Worm (Caenorhabditis elegans) whole organism, L4 larva: ENCODE measurements around the gene C26B9.5.
A peak's percentile ranks its signal among the peaks of the same experiment; 100 is the strongest.

Experiments
- F10B5.3 ChIP-seq: sonication (generic microtip); optimal IDR thresholded peaks from 2 replicates; lab custom pipeline; 2016; ENCODE audit warnings: mild to moderate bottlenecking, missing genetic modification characterization, missing compliant biosample characterization
- F26F4.8 ChIP-seq: fragments of 200-800 bp; sonication (Bioruptor generic); conservative IDR thresholded peaks from 2 replicates; pipeline ENCODE4 v1.3.6; 2022; ENCODE audit warnings: missing genetic modification characterization, missing compliant biosample characterization
- F37D6.2 ChIP-seq: sonication (generic microtip); optimal IDR thresholded peaks from 2 replicates; lab custom pipeline; 2016; ENCODE audit warnings: mild to moderate bottlenecking, missing genetic modification characterization, missing compliant biosample characterization
- F49E8.2 ChIP-seq: sonication (generic microtip); optimal IDR thresholded peaks from 2 replicates; lab custom pipeline; 2016; ENCODE audit warnings: missing compliant biosample characterization, mild to moderate bottlenecking, missing genetic modification characterization, borderline replicate concordance
- Y105C5A.15 ChIP-seq: fragments of 200-800 bp; sonication (Bioruptor generic); IDR thresholded peaks from 2 replicates; pipeline ENCODE4 v1.3.6; 2022; ENCODE audit warnings: missing genetic modification characterization, missing compliant biosample characterization
- Y75B8A.6 ChIP-seq: fragments of 200-800 bp; sonication (Bioruptor generic); IDR thresholded peaks from 2 replicates; pipeline ENCODE4 v1.3.6; 2022; ENCODE audit warnings: missing genetic modification reagents, missing genetic modification characterization, missing compliant biosample characterization
- ZK546.5 ChIP-seq, 2 experiments: sonication (generic microtip); optimal IDR thresholded peaks; 2 replicates each; lab custom pipeline; 2017; ENCODE audit warnings: missing biosample characterization in 2 of 2, missing genetic modification characterization in 2 of 2
- aha-1 ChIP-seq: fragments of 150-350 bp; peaks from one replicate; lab custom pipeline; 2014; ENCODE audit warnings: missing biosample characterization, missing genetic modification characterization
- aly-2 ChIP-seq: sonication (generic microtip); optimal IDR thresholded peaks from 2 replicates; lab custom pipeline; 2018; ENCODE audit warnings: missing biosample characterization, missing genetic modification characterization
- ama-1 ChIP-seq: fragments of 150-350 bp; optimal IDR thresholded peaks from 2 replicates; lab custom pipeline; 2014; ENCODE audit warnings: inconsistent platforms, mixed read lengths
- ctbp-1 ChIP-seq: fragments of 200-800 bp; sonication (Bioruptor generic); IDR thresholded peaks from 2 replicates; pipeline ENCODE4 v1.3.6; 2022; ENCODE audit warnings: missing genetic modification reagents, missing genetic modification characterization, missing compliant biosample characterization
- daf-12 ChIP-seq: fragments of 150-350 bp; optimal IDR thresholded peaks from 2 replicates; lab custom pipeline; 2014; ENCODE audit warnings: missing biosample characterization, missing genetic modification reagents, missing genetic modification characterization
- daf-19 ChIP-seq: fragments of 200-800 bp; sonication (Bioruptor generic); conservative IDR thresholded peaks from 2 replicates; pipeline ENCODE4 v1.3.6; 2022; ENCODE audit warnings: missing genetic modification characterization, missing compliant biosample characterization
- dmd-9 ChIP-seq: fragments of 200-800 bp; sonication (Bioruptor generic); IDR thresholded peaks from 2 replicates; pipeline ENCODE4 v1.3.6; 2022; ENCODE audit warnings: missing genetic modification reagents, missing genetic modification characterization, missing compliant biosample characterization
- duxl-1 ChIP-seq: sonication (generic microtip); optimal IDR thresholded peaks from 2 replicates; lab custom pipeline; 2016; ENCODE audit warnings: mild to moderate bottlenecking, missing genetic modification characterization, moderate library complexity, missing compliant biosample characterization; ENCODE audit not compliant: poor library complexity
- egl-27 ChIP-seq: sonication (generic microtip); optimal IDR thresholded peaks from 3 replicates; lab custom pipeline; 2017; ENCODE audit warnings: missing biosample characterization, missing genetic modification reagents, missing genetic modification characterization
- fkh-10 ChIP-seq: fragments of 150-350 bp; optimal IDR thresholded peaks from 2 replicates; lab custom pipeline; 2014; ENCODE audit warnings: missing biosample characterization, missing genetic modification reagents, missing genetic modification characterization
- hif-1 ChIP-seq, 2 experiments: sonication (generic microtip); optimal IDR thresholded peaks; 2 replicates each; lab custom pipeline; 2016 to 2017; ENCODE audit warnings: missing compliant biosample characterization in 2 of 2, missing genetic modification characterization in 2 of 2, missing genetic modification reagents in 2 of 2, missing genotype in 2 of 2, mild to moderate bottlenecking in 1 of 2
- hlh-11 ChIP-seq: fragments of 200-800 bp; sonication (Bioruptor generic); optimal IDR thresholded peaks from 2 replicates; lab custom pipeline; 2018; ENCODE audit warnings: mild to moderate bottlenecking, missing genetic modification characterization, missing compliant biosample characterization
- hlh-30 ChIP-seq: sonication (generic microtip); optimal IDR thresholded peaks from 2 replicates; lab custom pipeline; 2017; ENCODE audit warnings: antibody characterized with exemption, mild to moderate bottlenecking, missing genetic modification characterization, missing compliant biosample characterization; ENCODE audit not compliant: insufficient read depth
- lin-1 ChIP-seq: fragments of 200-800 bp; sonication (Bioruptor generic); IDR thresholded peaks from 2 replicates; pipeline ENCODE4 v1.3.6; 2022; ENCODE audit warnings: missing genetic modification reagents, missing genetic modification characterization, missing compliant biosample characterization
- lin-15B ChIP-seq: fragments of 150-350 bp; sonication (generic microtip); optimal IDR thresholded peaks from 3 replicates; lab custom pipeline; 2014; ENCODE audit warnings: missing biosample characterization, missing genetic modification characterization
- lir-3 ChIP-seq: sonication (generic microtip); optimal IDR thresholded peaks from 2 replicates; lab custom pipeline; 2016; ENCODE audit warnings: mild to moderate bottlenecking, missing genetic modification characterization, missing compliant biosample characterization
- mdt-29 ChIP-seq: fragments of 200-800 bp; sonication (Bioruptor generic); IDR thresholded peaks from 2 replicates; pipeline ENCODE4 v1.3.6; 2022; ENCODE audit warnings: missing genetic modification reagents, missing genetic modification characterization, missing compliant biosample characterization
- mxl-2 ChIP-seq: fragments of 200-800 bp; sonication (Bioruptor generic); conservative IDR thresholded peaks from 2 replicates; pipeline ENCODE4 v1.3.6; 2022; ENCODE audit warnings: missing genetic modification reagents, missing genetic modification characterization, missing compliant biosample characterization
- mxl-3 ChIP-seq: fragments of 200-800 bp; sonication (Bioruptor generic); optimal IDR thresholded peaks from 2 replicates; lab custom pipeline; 2018; ENCODE audit warnings: mild to moderate bottlenecking, missing genetic modification characterization, missing compliant biosample characterization
- nhr-111 ChIP-seq: fragments of 200-800 bp; sonication (Bioruptor generic); optimal IDR thresholded peaks from 2 replicates; lab custom pipeline; 2018; ENCODE audit warnings: mild to moderate bottlenecking, missing genetic modification characterization, missing compliant biosample characterization
- nhr-237 ChIP-seq: sonication (generic microtip); optimal IDR thresholded peaks from 2 replicates; lab custom pipeline; 2017; ENCODE audit warnings: missing biosample characterization, missing genetic modification characterization
- nhr-28 ChIP-seq: fragments of 150-350 bp; optimal IDR thresholded peaks from 2 replicates; lab custom pipeline; 2014; ENCODE audit warnings: missing biosample characterization, missing genetic modification characterization
- nhr-6 ChIP-seq: fragments of 150-350 bp; optimal IDR thresholded peaks from 2 replicates; lab custom pipeline; 2014; ENCODE audit warnings: missing biosample characterization, missing genetic modification characterization
- nhr-77 ChIP-seq: fragments of 150-350 bp; optimal IDR thresholded peaks from 2 replicates; lab custom pipeline; 2014; ENCODE audit warnings: missing biosample characterization, missing genetic modification characterization
- sdz-12 ChIP-seq: fragments of 200-800 bp; sonication (Bioruptor generic); optimal IDR thresholded peaks from 2 replicates; lab custom pipeline; 2018; ENCODE audit warnings: mild to moderate bottlenecking, missing genetic modification characterization, missing compliant biosample characterization
- set-16 ChIP-seq: fragments of 200-800 bp; sonication (Bioruptor generic); IDR thresholded peaks from 2 replicates; pipeline ENCODE4 v1.3.6; 2022; ENCODE audit warnings: missing genetic modification reagents, missing genetic modification characterization, missing compliant biosample characterization
- tag-97 ChIP-seq: fragments of 200-800 bp; sonication (Bioruptor generic); IDR thresholded peaks from 2 replicates; pipeline ENCODE4 v1.3.6; 2022; ENCODE audit warnings: missing genetic modification characterization, missing compliant biosample characterization
- tra-1 ChIP-seq: fragments of 200-800 bp; sonication (Bioruptor generic); IDR thresholded peaks from 2 replicates; pipeline ENCODE4 v1.3.6; 2022; ENCODE audit warnings: missing genetic modification reagents, missing genetic modification characterization, missing compliant biosample characterization
- unc-62 ChIP-seq, 3 experiments: fragments of 150-350 bp in 1 of 3; sonication (generic microtip); optimal IDR thresholded peaks in 2 of 3; peaks in 1 of 3; 1 replicate in 1 of 3; 2 replicates in 2 of 3; lab custom pipeline; 2014 to 2017; ENCODE audit warnings: missing biosample characterization in 3 of 3, missing genetic modification characterization in 3 of 3, missing genetic modification reagents in 3 of 3, missing genotype in 1 of 3

The C26B9.5 gene

ce11 chrX:5319214-5319838, 10.0 kb upstream of the C26B9.5 start (continued):
- TF ChIP-seq lin-15B: no peak
- peak; percentile 98 for TF ChIP-seq aha-1 (tag; lab: Kevin White, UChicago)
- no peak for TF ChIP-seq tag-97 (GFP tag; lab: Robert Waterston, UW)
- TF ChIP-seq fkh-10: no peak
- no peak for TF ChIP-seq aly-2 (tag; lab: Kevin White, UChicago)
- 0 out of 2 replicates have a peak, but pooled peaks have one; percentile 31 for TF ChIP-seq tra-1 (GFP tag; lab: Robert Waterston, UW)

- no peak for TF ChIP-seq daf-12 (tag; lab: Kevin White, UChicago)
- no peak for TF ChIP-seq F10B5.3 (tag; lab: Kevin White, UChicago)
- TF ChIP-seq nhr-28 (tag; lab: Kevin White, UChicago): no peak
- TF ChIP-seq ZK546.5 (tag; optimal IDR thresholded peaks at IDR 0.05; lab: Kevin White, UChicago): no peak
- no peak for TF ChIP-seq nhr-6 (tag; lab: Kevin White, UChicago)
- TF ChIP-seq Y75B8A.6: no peak
- no peak for TF ChIP-seq dmd-9 (GFP tag; lab: Robert Waterston, UW)
- no peak for TF ChIP-seq hif-1 (tag; optimal IDR thresholded peaks at IDR 0.05; lab: Kevin White, UChicago)
- TF ChIP-seq mdt-29 (GFP tag; lab: Robert Waterston, UW): no peak
- TF ChIP-seq lir-3 (tag; lab: Kevin White, UChicago): no peak
- no peak for TF ChIP-seq nhr-237 (tag; lab: Kevin White, UChicago)
- TF ChIP-seq ama-1 (lab: Kevin White, UChicago): no peak
Measured at ce11 chrX:5321563-5321962, 7.7 kb upstream of the C26B9.5 start.

DNA sequence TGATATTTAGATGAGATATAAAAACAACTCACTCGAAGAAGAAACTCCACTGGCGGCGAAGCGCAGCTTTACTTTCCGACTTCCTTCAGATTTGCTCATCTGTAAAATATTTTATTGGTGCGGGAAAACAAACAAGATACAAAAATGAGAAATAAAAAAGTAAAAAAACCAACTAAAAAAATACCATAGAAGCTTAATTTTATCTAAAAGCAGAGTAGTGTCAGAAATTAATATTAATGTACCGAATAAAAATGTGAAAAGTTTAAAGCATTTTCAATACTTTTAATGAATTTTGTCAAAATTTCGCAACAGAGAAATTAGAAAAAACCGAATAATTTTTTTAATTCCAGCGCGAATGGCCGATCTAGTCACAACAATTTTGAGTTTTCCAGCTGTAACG, 6.0 kb upstream of the C26B9.5 start, which contains the start of gene sto-2:
Gene sto-2, minus strand, starts transcription at position 101 of the 400 bp plus-strand sequence.
- no peak for TF ChIP-seq daf-19 (GFP tag; lab: Robert Waterston, UW)
- TF ChIP-seq mxl-3: no peak
- TF ChIP-seq lir-3 (tag; lab: Kevin White, UChicago): no peak
- no peak for TF ChIP-seq aha-1 (tag; lab: Kevin White, UChicago)
- TF ChIP-seq lin-1: no peak
- no peak for TF ChIP-seq nhr-77 (tag; lab: Kevin White, UChicago)
- TF ChIP-seq sdz-12 (GFP tag; lab: Kevin White, UChicago): no peak
- no peak for TF ChIP-seq nhr-111
- no peak for TF ChIP-seq F26F4.8 (GFP tag; lab: Robert Waterston, UW)
- no peak for TF ChIP-seq Y105C5A.15
- TF ChIP-seq set-16: no peak
- TF ChIP-seq egl-27 (tag; lab: Kevin White, UChicago): no peak
- no peak for TF ChIP-seq tag-97 (GFP tag; lab: Robert Waterston, UW)
- TF ChIP-seq F49E8.2 (tag; lab: Kevin White, UChicago): no peak
- no peak for TF ChIP-seq F37D6.2 (tag; lab: Kevin White, UChicago)
- TF ChIP-seq, all 104 proteins: peak for 0

DNA sequence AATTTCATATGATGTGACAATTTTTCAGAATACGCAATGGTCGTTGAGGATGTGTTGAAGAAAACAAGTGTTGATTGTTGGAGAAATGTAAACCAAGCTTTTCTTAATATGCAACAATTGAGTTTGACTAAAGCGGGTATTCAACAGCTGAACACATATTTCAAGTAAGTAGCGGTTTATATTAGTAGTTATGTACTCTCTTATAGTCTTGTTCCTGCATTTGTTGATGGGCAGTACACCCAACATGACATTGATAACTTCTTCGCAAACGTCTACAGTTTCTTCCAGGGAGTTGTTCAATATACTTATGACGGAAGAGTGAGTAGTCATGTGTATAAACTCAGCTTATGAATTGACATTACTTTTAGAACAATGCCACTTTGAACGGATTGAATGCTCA, 1.5 kb downstream of the C26B9.5 start:
- TF ChIP-seq hlh-30 (tag; lab: Kevin White, UChicago) (no peak), duxl-1 (tag; lab: Kevin White, UChicago) (no peak), hlh-11 (tag; lab: Kevin White, UChicago) (no peak), ctbp-1 (no peak), mxl-2 (GFP tag; lab: Robert Waterston, UW) (no peak), unc-62 (GFP tag; optimal IDR thresholded peaks at IDR 0.05 in 1 of 2; lab: Kevin White, UChicago) (peak in 1 of 2 experiments; percentile 67), unc-62 (tag; optimal IDR thresholded peaks at IDR 0.05; lab: Kevin White, UChicago) (no peak)
